Fruit fly (Drosophila melanogaster) whole organism, pupa: ENCODE results near the gene CG5171.

Experiments used
- CG10348 ChIP-seq: fragments of 200-800 bp; sonication (Bioruptor generic); IDR thresholded peaks from 2 replicates; pipeline ENCODE4 v1.3.6; 2022; ENCODE audit warnings: missing biosample characterization, missing genetic modification characterization
- CG12605 ChIP-seq: fragments of 200-800 bp; sonication (Bioruptor generic); IDR thresholded peaks from 2 replicates; pipeline ENCODE4 v1.3.6; 2022; ENCODE audit warnings: missing biosample characterization, missing genetic modification characterization
- CG13204 ChIP-seq: fragments of 200-800 bp; sonication (Bioruptor generic); optimal IDR thresholded peaks from 2 replicates; lab custom pipeline; 2018; ENCODE audit warnings: missing biosample characterization, mild to moderate bottlenecking, missing genetic modification characterization, moderate library complexity
- CG14655 ChIP-seq: fragments of 200-800 bp; sonication (Bioruptor generic); optimal IDR thresholded peaks from 3 replicates; lab custom pipeline; 2017; ENCODE audit warnings: mild to moderate bottlenecking, missing biosample characterization, missing genetic modification reagents, missing genetic modification characterization
- CG15710 ChIP-seq: fragments of 200-800 bp; sonication (Bioruptor generic); optimal IDR thresholded peaks from 2 replicates; lab custom pipeline; 2018; ENCODE audit warnings: missing biosample characterization, mild to moderate bottlenecking, missing genetic modification characterization, moderate library complexity
- CG17806 ChIP-seq: fragments of 200-800 bp; sonication (Bioruptor generic); optimal IDR thresholded peaks from 2 replicates; lab custom pipeline; 2018; ENCODE audit warnings: missing biosample characterization, mild to moderate bottlenecking, missing genetic modification characterization, moderate library complexity
- CG32121 ChIP-seq: fragments of 200-800 bp; sonication (Bioruptor generic); IDR thresholded peaks from 2 replicates; pipeline ENCODE4 v1.3.6; 2022; ENCODE audit warnings: missing biosample characterization, missing genetic modification characterization
- CG34367 ChIP-seq: fragments of 200-800 bp; sonication (Bioruptor generic); optimal IDR thresholded peaks from 2 replicates; lab custom pipeline; 2018; ENCODE audit warnings: missing biosample characterization, mild to moderate bottlenecking, missing genetic modification characterization
- CG4496 ChIP-seq: fragments of 200-800 bp; sonication (Bioruptor generic); IDR thresholded peaks from 3 replicates; pipeline ENCODE4 v1.3.6; 2022; ENCODE audit warnings: missing biosample characterization, missing genetic modification characterization
- CG8159 ChIP-seq: fragments of 200-800 bp; sonication (Bioruptor generic); optimal IDR thresholded peaks from 3 replicates; lab custom pipeline; 2018; ENCODE audit warnings: missing biosample characterization, mild to moderate bottlenecking, missing genetic modification characterization, moderate library complexity
- CG8301 ChIP-seq: fragments of 200-800 bp; sonication (Bioruptor generic); optimal IDR thresholded peaks from 2 replicates; lab custom pipeline; 2018; ENCODE audit warnings: missing biosample characterization, mild to moderate bottlenecking, missing genetic modification characterization
- CG9948 ChIP-seq: fragments of 200-800 bp; sonication (Bioruptor generic); optimal IDR thresholded peaks from 2 replicates; lab custom pipeline; 2018; ENCODE audit warnings: missing biosample characterization, mild to moderate bottlenecking, missing genetic modification characterization, moderate library complexity
- D1 ChIP-seq: fragments of 200-800 bp; sonication (Bioruptor generic); optimal IDR thresholded peaks from 2 replicates; lab custom pipeline; 2018; ENCODE audit warnings: missing biosample characterization, mild to moderate bottlenecking, missing genetic modification characterization, moderate library complexity
- EcR ChIP-seq: fragments of 200-800 bp; sonication (Bioruptor generic); optimal IDR thresholded peaks from 3 replicates; lab custom pipeline; 2019; ENCODE audit warnings: missing biosample characterization, missing genetic modification characterization, mild to moderate bottlenecking, moderate library complexity, missing genetic modification reagents
- Ets98B ChIP-seq: fragments of 200-800 bp; sonication (Bioruptor generic); IDR thresholded peaks from 2 replicates; pipeline ENCODE4 v1.3.6; 2022; ENCODE audit warnings: missing biosample characterization, missing genetic modification characterization
- Pif1A ChIP-seq: fragments of 200-800 bp; sonication (Bioruptor generic); optimal IDR thresholded peaks from 3 replicates; lab custom pipeline; 2016; ENCODE audit warnings: missing biosample characterization, missing genetic modification characterization
- Pif1B ChIP-seq: fragments of 200-800 bp; sonication (Bioruptor generic); optimal IDR thresholded peaks from 3 replicates; lab custom pipeline; 2016; ENCODE audit warnings: missing biosample characterization, missing genetic modification characterization
- Snoo ChIP-seq: fragments of 200-800 bp; sonication (Bioruptor generic); optimal IDR thresholded peaks from 3 replicates; lab custom pipeline; 2017; ENCODE audit warnings: missing biosample characterization, mild to moderate bottlenecking, missing genetic modification characterization, inconsistent platforms
- fd96Ca ChIP-seq: fragments of 200-800 bp; sonication (Bioruptor generic); IDR thresholded peaks from 3 replicates; pipeline ENCODE4 v1.3.6; 2022; ENCODE audit warnings: missing biosample characterization, missing genetic modification characterization
- gl ChIP-seq: fragments of 200-800 bp; sonication (Bioruptor generic); optimal IDR thresholded peaks from 2 replicates; lab custom pipeline; 2018; ENCODE audit warnings: missing biosample characterization, mild to moderate bottlenecking, missing genetic modification characterization
- rn ChIP-seq: fragments of 200-800 bp; sonication (Bioruptor generic); IDR thresholded peaks from 2 replicates; pipeline ENCODE4 v1.3.6; 2022; ENCODE audit warnings: missing biosample characterization, missing genetic modification characterization

CG5171 gene

dm6 chr2L:7433957-7434736 is 33.0 kb downstream of the CG5171 start:
- TF ChIP-seq rn (GFP tag; lab: Robert Waterston, UW) (no peak), CG10348 (GFP tag; lab: Robert Waterston, UW) (no peak), CG13204 (GFP tag; lab: Kevin White, UChicago) (no peak), D1 (tag; lab: Kevin White, UChicago) (no peak), CG8159 (tag; lab: Kevin White, UChicago) (no peak), Pif1B (GFP tag; lab: Kevin White, UChicago) (no peak), CG12605 (no peak), CG14655 (GFP tag; lab: Kevin White, UChicago) (peak; percentile 25), CG15710 (tag; lab: Kevin White, UChicago) (peak; percentile 38), Pif1A (peak; percentile 49), CG8301 (tag; lab: Kevin White, UChicago) (no peak), fd96Ca (GFP tag; lab: Robert Waterston, UW) (no peak), CG17806 (tag; lab: Kevin White, UChicago) (no peak), gl (tag; lab: Kevin White, UChicago) (no peak), Snoo (tag; lab: Kevin White, UChicago) (no peak), CG4496 (GFP tag; lab: Robert Waterston, UW) (no peak), CG32121 (GFP tag; lab: Robert Waterston, UW) (peak; percentile 49; the same call in 1 of the 2 replicates), CG9948 (no peak), Ets98B (peak; percentile 49), CG34367 (tag; lab: Kevin White, UChicago) (peak; percentile 25)

dm6 chr2L:7434737-7435356 is 33.7 kb downstream of the CG5171 start:
- peak; percentile 31 for TF ChIP-seq CG17806 (tag; lab: Kevin White, UChicago)
- no peak for TF ChIP-seq CG13204 (GFP tag; lab: Kevin White, UChicago)
- TF ChIP-seq CG12605 = peak; percentile 57
- peak; percentile 48 for TF ChIP-seq CG14655 (GFP tag; lab: Kevin White, UChicago)
- no peak for TF ChIP-seq CG9948
- TF ChIP-seq CG15710 (tag; lab: Kevin White, UChicago) = peak; percentile 51
- peak; percentile 27 for TF ChIP-seq Snoo (tag; lab: Kevin White, UChicago)
- TF ChIP-seq fd96Ca (GFP tag; lab: Robert Waterston, UW) = no peak
- TF ChIP-seq CG8159 (tag; lab: Kevin White, UChicago) = peak; percentile 37
- TF ChIP-seq CG10348 (GFP tag; lab: Robert Waterston, UW) = no peak
- no peak for TF ChIP-seq rn (GFP tag; lab: Robert Waterston, UW)
- no peak; the same call in 1 of the 3 replicates for TF ChIP-seq CG4496 (GFP tag; lab: Robert Waterston, UW)
- peak; percentile 35 for TF ChIP-seq CG34367 (tag; lab: Kevin White, UChicago)
- TF ChIP-seq gl (tag; lab: Kevin White, UChicago) = peak; percentile 41
- peak; percentile 13 for TF ChIP-seq Pif1B (GFP tag; lab: Kevin White, UChicago)
- TF ChIP-seq Pif1A = peak; percentile 22
- TF ChIP-seq Ets98B = peak; percentile 26; the same call in 1 of the 2 replicates
- no peak for TF ChIP-seq EcR (GFP tag; lab: Kevin White, UChicago)
- peak; percentile 47 for TF ChIP-seq CG32121 (GFP tag; lab: Robert Waterston, UW)
- TF ChIP-seq CG8301 (tag; lab: Kevin White, UChicago) = peak; percentile 28
- TF ChIP-seq D1 (tag; lab: Kevin White, UChicago) = no peak

- TF ChIP-seq CG8159 (tag; lab: Kevin White, UChicago) = no peak
- TF ChIP-seq CG8301 (tag; lab: Kevin White, UChicago) = no peak
- TF ChIP-seq EcR (GFP tag; lab: Kevin White, UChicago) = no peak
- TF ChIP-seq, all 21 proteins: peak for 0
Measured at dm6 chr2L:7435475-7435874, 34.3 kb downstream of the CG5171 start.

dm6 chr2L:7436492-7437324 is 35.6 kb downstream of the CG5171 start:
- TF ChIP-seq Snoo (tag; lab: Kevin White, UChicago) = no peak
- no peak for TF ChIP-seq CG15710 (tag; lab: Kevin White, UChicago)
- no peak for TF ChIP-seq CG17806 (tag; lab: Kevin White, UChicago)
- peak; percentile 20 for TF ChIP-seq CG34367 (tag; lab: Kevin White, UChicago)
- peak; percentile 48 for TF ChIP-seq Ets98B
- peak; percentile 35; the same call in 1 of the 2 replicates for TF ChIP-seq CG12605
- TF ChIP-seq CG14655 (GFP tag; lab: Kevin White, UChicago) = peak; percentile 18
- TF ChIP-seq EcR (GFP tag; lab: Kevin White, UChicago) = no peak
- TF ChIP-seq CG4496 (GFP tag; lab: Robert Waterston, UW) = peak; percentile 67

- TF ChIP-seq EcR (GFP tag; lab: Kevin White, UChicago) = no peak
- peak; percentile 62; the same call in 1 of the 2 replicates for TF ChIP-seq Ets98B
- TF ChIP-seq CG12605 = peak; percentile 34; the same call in 1 of the 2 replicates
- peak; percentile 5 for TF ChIP-seq CG8159 (tag; lab: Kevin White, UChicago)
- TF ChIP-seq gl (tag; lab: Kevin White, UChicago) = no peak
Measured at dm6 chr2L:7437325-7437707, 36.2 kb downstream of the CG5171 start, which contains the start of gene CG5973. Gene CG5973, plus strand, starts transcription at chr2L:7437492.
